Worm (Caenorhabditis elegans) whole organism, L4/young adult: ENCODE results near the gene hosl-1.

ENCODE experiments used
- W03F9.2 ChIP-seq: fragments of 150-350 bp; optimal IDR thresholded peaks from 2 replicates; lab custom pipeline; 2014; ENCODE audit warnings: missing biosample characterization, missing genetic modification characterization
- dao-5 ChIP-seq: sonication (generic microtip); optimal IDR thresholded peaks from 2 replicates; lab custom pipeline; 2016; ENCODE audit warnings: missing genotype, missing genetic modification characterization, moderate library complexity, missing compliant biosample characterization
- him-1 ChIP-seq: sonication (generic microtip); optimal IDR thresholded peaks from 2 replicates; lab custom pipeline; 2016; ENCODE audit warnings: missing genotype, missing genetic modification reagents, missing genetic modification characterization, missing compliant biosample characterization

The hosl-1 gene

DNA sequence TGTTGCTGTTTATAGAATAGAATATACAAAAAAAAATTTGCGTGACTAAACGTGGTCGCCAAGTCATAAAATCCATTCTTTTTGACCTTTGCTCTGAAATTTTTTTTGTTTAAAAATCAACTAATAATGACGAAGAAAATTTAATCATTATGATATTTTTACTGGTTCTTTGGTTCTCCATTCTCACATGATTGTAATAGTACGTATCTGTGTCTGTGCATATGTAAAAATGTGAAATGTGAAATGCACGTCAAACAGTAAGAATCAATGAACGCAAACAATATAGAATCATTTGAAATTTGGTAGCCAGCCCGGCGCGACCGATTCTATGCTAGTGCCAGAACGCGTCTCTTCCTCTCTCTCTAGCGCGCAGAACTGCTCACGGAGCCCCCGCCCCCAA lies at the start of gene hosl-1:
TSS of gene hosl-1 (plus strand) at position 301 of the 400 bp plus-strand sequence.
- no peak for TF ChIP-seq dao-5
- no peak for TF ChIP-seq him-1
- no peak for TF ChIP-seq W03F9.2 (tag; lab: Kevin White, UChicago)

DNA sequence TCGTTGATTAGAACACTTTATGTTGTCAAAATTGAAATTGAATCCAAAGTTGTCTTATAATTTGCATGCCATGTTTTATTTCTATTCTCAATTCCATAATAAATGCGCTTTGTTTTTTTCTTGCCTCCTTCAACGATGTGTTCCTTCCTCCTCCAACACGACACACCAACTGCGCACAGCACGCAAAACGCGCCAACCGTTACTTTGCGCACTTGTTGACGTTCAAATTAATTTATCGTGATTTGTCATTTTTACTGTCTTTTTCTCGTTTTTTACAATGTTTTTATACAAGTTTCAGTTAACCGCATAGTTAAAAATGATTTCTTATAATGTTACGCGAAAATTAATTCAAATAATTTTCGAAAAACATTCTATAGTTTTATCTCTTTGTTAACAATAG lies 49.0 kb upstream of the hosl-1 start:
- TF ChIP-seq him-1 (no peak), dao-5 (no peak), W03F9.2 (tag; lab: Kevin White, UChicago) (no peak)

DNA sequence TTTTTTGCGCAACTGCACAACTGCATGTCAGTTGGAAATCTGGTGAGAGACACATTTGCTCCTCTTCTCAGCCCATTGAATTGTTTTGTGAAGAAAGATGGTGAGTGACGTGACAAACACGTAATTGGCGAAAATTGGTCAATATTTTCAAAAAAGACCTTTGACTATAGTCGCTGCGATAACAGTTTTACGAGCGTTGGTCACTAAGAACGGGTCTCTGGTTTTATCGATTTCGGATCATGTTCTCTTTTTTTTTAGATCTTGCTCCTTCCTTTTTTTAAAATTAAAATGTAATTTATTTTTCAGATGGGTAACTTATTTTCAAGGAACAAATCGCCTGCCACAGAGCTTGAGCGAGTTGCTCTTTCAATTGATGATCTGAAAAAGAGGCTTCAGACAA lies 48.5 kb upstream of the hosl-1 start, which contains the start of gene lnp-1:
TSS of gene lnp-1 (plus strand) at position 301 of the 400 bp plus-strand sequence.
- no peak for TF ChIP-seq W03F9.2 (tag; lab: Kevin White, UChicago)
- no peak for TF ChIP-seq dao-5
- no peak for TF ChIP-seq him-1

DNA sequence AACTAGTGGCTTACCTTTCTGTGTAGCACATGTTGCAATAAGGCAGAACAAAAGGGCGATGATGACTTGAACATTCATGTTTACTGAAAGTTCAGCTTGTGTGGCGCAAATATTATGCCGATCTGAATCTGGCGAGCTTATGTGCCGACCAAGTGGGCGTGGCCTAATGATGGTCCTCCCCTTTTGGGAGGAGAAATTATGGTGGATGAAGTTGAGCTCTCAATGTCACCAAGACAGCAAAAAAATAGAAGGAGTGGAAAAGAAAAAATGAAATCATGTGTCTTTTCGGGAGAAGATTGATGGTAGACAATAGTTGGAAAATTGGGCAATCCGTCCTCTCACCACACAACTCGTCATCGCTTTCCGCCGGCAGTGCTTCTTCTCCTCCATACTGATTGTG lies 44.7 kb upstream of the hosl-1 start, which contains the start of gene flp-12:
TSS of gene flp-12 (minus strand) at position 101 of the 400 bp plus-strand sequence.
- TF ChIP-seq him-1 (no peak), W03F9.2 (tag; lab: Kevin White, UChicago) (no peak), dao-5 (no peak)

DNA sequence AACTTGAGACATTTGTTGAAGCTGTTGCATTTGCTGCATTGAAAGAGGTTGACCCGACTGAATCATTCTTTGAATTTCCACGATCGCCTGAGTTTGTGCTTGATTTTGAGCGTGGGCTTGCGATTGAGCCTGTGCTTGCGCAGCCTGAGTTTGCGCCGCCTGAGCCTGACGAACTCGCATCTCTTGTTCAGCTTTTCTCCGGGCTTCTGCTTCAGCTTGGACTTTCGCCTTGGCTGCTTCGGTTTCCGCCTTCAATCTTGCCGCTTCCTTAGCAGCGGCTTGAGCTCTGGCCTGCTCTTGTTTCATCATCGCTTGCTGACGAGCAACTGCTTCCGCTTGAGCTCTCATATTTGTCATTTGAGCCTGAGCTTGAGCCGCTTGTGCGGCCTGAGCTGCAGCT lies 39.5 kb upstream of the hosl-1 start:
- no peak for TF ChIP-seq W03F9.2 (tag; lab: Kevin White, UChicago)

DNA sequence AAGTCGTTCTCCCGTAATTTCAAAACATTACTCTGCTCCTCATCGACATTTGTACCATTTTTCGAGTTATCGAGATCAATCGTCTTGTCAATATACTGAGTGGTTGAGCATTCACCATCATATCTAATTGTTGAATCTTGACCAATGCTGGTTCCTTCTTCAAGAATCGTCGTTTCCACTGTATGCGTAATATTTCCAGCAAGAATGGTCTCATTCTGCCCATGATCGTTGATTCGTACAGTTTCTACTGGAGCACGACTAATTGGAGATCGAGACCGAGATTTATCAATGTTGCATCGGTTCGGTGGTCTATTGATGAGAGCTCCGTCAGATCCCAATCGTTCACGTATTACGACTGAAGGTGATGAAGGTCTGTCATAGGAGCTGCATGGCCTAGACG lies 37.4 kb upstream of the hosl-1 start:
- TF ChIP-seq W03F9.2 (tag; lab: Kevin White, UChicago) (no peak), dao-5 (no peak), him-1 (no peak)

DNA sequence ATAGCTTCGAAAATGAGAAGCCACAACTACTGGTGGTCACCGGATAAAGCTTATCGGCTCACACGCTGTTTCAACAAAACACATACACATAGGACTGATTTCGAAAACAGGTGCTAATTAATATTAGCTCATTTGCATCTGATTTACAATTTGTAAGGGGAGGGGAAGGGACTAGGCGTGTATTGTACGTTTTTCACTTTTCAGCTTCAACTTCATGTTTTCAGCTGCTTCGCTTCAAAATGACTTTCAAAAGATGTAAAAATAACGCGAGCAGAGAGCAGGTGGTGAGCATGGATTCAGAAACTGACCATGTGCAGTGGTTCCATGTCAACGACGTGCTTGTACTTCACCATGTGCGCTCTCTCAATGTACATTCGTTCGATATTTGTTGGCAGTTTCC lies 35.9 kb upstream of the hosl-1 start:
- TF ChIP-seq him-1 (no peak), dao-5 (no peak), W03F9.2 (tag; lab: Kevin White, UChicago) (no peak)

DNA sequence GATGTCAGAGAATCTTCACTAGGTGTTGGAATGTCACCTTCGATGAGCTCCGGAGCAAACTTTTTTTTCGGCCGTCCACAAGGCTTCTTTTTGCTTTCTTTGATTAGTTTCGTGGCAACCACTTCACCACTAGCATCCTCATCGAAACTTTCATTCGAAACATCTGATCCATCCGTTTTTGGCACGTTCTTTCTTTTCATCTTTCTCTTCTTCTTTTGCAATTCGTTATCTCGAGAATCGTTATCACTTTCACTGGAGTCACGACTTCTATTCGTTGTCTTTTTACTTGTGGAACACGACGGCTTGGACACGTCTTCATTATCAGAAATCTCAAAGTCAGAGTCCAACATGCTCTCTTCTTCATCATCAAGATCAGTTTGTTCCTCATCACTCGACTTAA lies 32.7 kb upstream of the hosl-1 start:
- no peak for TF ChIP-seq him-1
- TF ChIP-seq dao-5: no peak
- TF ChIP-seq W03F9.2 (tag; lab: Kevin White, UChicago): no peak

DNA sequence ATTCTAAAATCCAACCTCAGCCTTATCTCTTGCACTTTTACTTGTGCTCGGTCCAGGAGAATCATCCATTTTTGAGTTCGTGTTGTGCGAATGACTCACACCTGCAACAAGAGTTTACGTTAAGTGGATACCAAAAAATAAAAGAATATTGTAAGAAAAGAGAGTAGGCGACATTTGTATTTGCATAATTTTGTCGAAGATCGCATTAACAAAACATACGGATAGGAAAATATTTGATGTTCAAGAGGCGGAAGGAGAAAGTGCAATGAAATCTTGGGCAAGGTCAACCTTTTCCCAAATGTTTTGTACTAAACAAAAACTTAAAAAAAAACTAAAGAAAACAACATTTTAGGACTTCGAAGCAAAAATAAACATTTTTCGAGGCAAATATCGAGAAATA lies 31.1 kb upstream of the hosl-1 start, which contains the start of gene spat-3:
TSS of gene spat-3 (minus strand) at position 101 of the 400 bp plus-strand sequence.
- no peak for TF ChIP-seq him-1
- TF ChIP-seq W03F9.2 (tag; lab: Kevin White, UChicago): no peak
- no peak for TF ChIP-seq dao-5

DNA sequence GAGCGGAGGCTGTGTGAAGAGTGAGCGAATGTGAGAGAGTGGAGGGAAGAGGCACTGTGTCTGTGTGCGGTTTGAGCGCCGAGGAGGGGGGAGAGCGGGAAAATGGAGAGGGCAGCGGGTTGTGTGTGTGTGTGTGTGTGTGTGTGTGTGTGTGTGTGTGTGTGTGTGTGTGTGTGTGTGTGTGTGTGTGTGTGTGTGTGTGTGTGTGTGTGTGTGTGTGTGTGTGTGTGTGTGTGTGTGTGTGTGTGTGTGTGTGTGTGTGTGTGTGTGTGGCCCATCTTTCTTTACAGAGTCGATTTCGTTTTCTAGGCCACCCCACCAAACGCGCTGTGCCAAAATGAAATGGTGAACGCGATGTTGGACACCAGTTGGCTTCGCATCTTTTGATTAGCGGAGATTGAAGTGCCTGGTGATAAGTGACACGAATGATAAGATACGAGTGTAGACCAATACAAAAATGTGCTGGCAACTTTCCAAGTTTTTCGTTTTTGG lies 30.5 kb upstream of the hosl-1 start:
- peak; percentile 90 for TF ChIP-seq him-1

DNA sequence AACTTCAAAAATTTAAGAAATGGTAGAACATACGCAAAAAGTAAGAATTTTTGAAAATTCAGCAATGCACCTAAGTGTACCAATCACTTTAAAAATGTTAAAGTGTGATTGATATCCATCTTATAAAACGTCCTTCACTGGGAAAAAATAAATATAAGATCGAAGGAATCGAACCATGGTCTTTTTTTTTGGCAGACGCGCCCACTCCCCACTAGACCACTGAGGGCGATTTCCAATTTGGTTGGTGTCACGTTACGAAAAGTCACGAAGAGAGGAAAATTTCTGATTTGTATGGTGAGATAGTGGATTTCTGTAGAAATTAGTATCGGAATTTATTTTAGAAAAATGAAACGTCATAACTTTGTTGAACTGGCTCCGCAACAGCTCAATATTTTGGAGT lies 29.6 kb upstream of the hosl-1 start:
- no peak for TF ChIP-seq W03F9.2 (tag; lab: Kevin White, UChicago)
- TF ChIP-seq him-1: no peak
- no peak for TF ChIP-seq dao-5

DNA sequence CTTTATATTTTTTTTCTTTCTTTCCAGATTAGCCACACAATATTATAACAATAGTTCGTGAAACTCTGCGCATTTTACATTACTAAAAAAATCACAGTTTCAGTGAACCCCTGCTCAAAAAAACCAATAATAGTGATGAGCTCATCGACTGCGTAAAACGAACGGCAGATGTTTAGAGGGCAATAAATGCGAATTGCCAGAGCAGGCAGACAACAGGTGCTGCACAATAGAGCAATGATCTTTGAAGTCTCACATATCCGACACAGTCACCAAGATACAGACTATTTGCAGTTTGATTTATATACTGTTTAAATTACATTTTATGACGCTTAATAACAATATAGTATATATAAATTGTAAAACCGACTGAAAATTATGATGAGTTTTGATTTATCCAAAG lies 27.3 kb upstream of the hosl-1 start:
- TF ChIP-seq dao-5 (no peak), him-1 (no peak), W03F9.2 (tag; lab: Kevin White, UChicago) (no peak)

DNA sequence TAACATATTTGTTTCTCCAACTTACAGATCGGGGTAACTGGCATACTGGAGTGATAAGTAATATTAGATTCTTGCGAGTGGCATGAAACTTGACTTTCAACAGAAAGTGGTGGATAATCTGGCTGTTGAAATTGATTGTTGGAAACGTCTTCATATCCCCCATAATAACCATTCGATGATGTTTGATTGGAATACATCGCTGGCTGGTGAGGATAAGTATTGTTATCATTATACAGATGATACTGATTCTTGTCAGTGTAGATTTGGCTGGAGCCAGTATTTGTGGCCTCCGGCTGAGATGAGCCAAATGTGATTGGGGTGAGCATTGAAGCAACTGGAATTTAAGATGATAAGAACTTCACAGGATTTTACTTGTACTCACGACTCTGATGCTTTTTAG lies 21.9 kb upstream of the hosl-1 start:
- TF ChIP-seq dao-5: no peak
- no peak for TF ChIP-seq him-1
- no peak for TF ChIP-seq W03F9.2 (tag; lab: Kevin White, UChicago)

DNA sequence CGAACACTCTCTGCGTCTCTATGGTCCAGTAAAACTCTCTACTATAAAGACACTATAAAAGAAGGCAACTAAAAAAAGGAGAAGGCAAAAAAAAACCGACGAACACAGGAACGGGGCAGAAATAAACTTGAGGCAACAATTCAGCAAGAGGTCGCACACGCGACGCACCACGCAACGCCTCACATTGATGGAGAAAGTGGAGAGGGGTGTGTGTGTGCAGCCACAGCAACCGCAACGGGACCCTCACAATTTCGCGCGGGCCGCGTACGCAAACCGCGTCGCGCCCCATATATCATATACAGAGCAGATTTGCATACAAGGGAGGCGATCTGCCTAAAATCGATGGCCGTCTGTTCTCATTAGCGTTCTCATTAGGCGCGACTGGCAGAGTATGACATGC lies 20.1 kb upstream of the hosl-1 start:
- TF ChIP-seq W03F9.2 (tag; lab: Kevin White, UChicago) (no peak), him-1 (peak; percentile 46), dao-5 (no peak)

DNA sequence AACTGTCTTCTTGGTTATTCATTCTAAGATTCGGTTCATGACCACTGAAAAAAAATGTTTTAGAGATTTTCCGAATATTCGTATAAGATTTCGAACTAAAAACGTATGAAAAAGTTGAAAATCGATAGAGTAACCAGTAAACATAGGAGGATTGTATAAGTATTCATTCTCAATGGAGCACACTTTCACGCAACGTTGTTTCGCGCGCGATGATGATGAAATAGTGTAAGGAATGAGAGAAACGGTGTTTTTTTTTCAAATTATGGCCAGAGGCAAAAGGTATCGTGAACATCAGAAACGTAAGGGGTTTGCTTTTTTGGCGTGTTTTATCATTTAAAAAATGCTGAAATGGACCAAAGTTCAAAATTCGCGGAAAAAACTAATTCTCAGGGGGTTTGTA lies 17.3 kb upstream of the hosl-1 start, which contains the start of gene pqn-65:
TSS of gene pqn-65 (minus strand) at position 54 of the 400 bp plus-strand sequence.
- no peak for TF ChIP-seq W03F9.2 (tag; lab: Kevin White, UChicago)
- no peak for TF ChIP-seq him-1
- TF ChIP-seq dao-5: no peak

DNA sequence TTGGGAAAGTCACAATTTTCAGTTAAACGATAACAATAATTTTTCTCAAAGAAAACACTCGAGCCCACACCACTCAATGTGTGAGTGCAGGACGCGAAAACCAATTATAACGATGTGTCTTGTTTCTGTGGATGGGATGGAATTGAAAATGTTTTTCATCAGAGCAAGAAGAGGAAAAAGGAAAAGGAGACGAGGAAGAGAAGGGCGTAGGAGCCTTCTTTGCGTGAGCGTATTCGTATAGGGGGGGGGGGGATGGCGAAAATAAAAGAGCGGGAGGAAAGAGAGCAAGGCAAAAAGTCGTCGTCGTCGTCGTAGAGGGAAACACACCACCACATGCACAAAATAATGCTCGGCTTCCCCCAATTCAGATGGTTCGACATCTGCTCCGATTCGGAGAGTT lies 16.9 kb upstream of the hosl-1 start:
- TF ChIP-seq W03F9.2 (tag; lab: Kevin White, UChicago) (no peak), him-1 (peak; percentile 22), dao-5 (no peak)
